Worm (Caenorhabditis elegans): ENCODE data around the gene D1044.1.

- TF ChIP-seq nfya-1 (tag; optimal IDR thresholded peaks at IDR 0.05; ENCODE audit: insufficient read depth): no peak
- no peak for TF ChIP-seq mdl-1 (tag; optimal IDR thresholded peaks at IDR 0.05)
- TF ChIP-seq lin-39 (tag; optimal IDR thresholded peaks at IDR 0.05): no peak
- no peak for TF ChIP-seq R02D3.7 (tag; optimal IDR thresholded peaks at IDR 0.05)
- TF ChIP-seq egl-27 (tag; optimal IDR thresholded peaks at IDR 0.05): no peak
- TF ChIP-seq ZK546.5 (tag; optimal IDR thresholded peaks at IDR 0.05): no peak
- TF ChIP-seq nhr-12 (tag; optimal IDR thresholded peaks at IDR 0.05): no peak
Measured at ce11 chrIII:5595445-5595844, 51.4 kb downstream of the D1044.1 start, which contains the start of gene ced-6.
